Worm (Caenorhabditis elegans) whole organism, midembryonic: ENCODE measurements around the gene srz-14.

ENCODE experiments used
- cog-1 ChIP-seq: sonication (generic microtip); optimal IDR thresholded peaks from 2 replicates; lab custom pipeline; 2016; ENCODE audit warnings: missing genetic modification characterization, missing compliant biosample characterization
- med-1 ChIP-seq: sonication (generic microtip); optimal IDR thresholded peaks from 2 replicates; lab custom pipeline; 2017; ENCODE audit warnings: missing genetic modification characterization, mild to moderate bottlenecking, missing compliant biosample characterization, antibody characterized with exemption, missing genetic modification reagents; ENCODE audit not compliant: insufficient read depth
- ref-1 ChIP-seq: fragments of 200-800 bp; sonication (Bioruptor generic); conservative IDR thresholded peaks from 2 replicates; pipeline ENCODE4 v1.3.6; 2022; ENCODE audit warnings: missing genetic modification reagents, missing genetic modification characterization, missing compliant biosample characterization

DNA sequence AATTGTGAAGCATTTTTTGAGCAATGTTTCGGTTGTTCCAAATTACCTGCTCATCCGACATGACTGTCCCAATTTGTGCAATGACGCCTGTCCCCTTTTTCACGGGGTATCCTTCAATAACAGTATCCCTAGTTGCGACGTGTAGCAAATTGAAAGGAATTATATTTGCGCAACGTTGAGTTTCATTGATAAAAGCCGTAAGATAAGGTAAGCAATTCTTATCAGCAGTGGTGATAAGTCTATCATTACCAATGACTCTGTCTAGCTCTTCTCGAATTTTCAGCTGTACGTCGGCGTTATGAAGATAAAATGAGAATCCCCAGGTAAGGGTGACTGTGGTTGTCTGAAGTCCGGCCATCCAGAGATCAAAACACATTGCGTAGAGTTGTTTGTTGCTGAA lies 9.3 kb upstream of the srz-14 start:
- TF ChIP-seq ref-1 (GFP tag; lab: Robert Waterston, UW) (no peak), med-1 (GFP tag; lab: Kevin White, UChicago) (no peak), cog-1 (no peak)
